Fruit fly (Drosophila melanogaster): Measurements from ENCODE around the gene Hsp70Bb.

DNA sequence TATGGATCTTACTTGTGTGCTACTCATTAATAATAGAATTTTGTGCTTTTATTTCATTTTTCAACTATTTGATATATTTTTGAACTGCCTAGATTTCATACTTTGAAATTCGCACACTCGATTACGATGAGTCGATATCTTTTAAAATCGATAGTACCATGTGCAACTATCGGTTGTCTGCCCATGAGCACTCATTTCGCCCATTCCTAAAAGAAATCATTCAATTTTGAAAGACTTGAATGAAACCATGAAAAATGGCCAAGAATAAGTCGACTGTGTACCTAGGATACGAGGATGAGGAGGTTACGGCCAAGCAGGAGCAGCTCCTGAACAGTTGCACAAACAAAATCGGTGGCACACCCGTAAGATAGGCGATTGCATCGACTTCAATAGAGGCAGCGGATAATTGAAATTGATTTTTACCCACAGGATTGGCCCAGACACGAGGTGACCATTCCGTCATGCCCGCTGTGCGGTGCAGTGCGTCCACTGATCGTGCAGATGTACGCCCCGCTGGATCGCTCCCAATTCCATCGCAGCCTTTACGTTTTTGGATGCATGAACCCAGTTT, 49.1 kb upstream of the Hsp70Bb start, which contains the start of gene trus:
- TF ChIP-seq CG16779 (tag; optimal IDR thresholded peaks at IDR 0.05) = no peak
- TF ChIP-seq CG11762 (GFP tag; optimal IDR thresholded peaks at IDR 0.05; ENCODE audit: insufficient read depth) = no peak
- TF ChIP-seq esn (GFP tag; optimal IDR thresholded peaks at IDR 0.05) = peak; percentile 27
- TF ChIP-seq CG6163 (GFP tag; IDR thresholded peaks at IDR 0.05) = no peak
- TF ChIP-seq dac (GFP tag; optimal IDR thresholded peaks at IDR 0.05) = no peak
- no peak for TF ChIP-seq CG11294 (GFP tag; IDR thresholded peaks at IDR 0.05)
- no peak for TF ChIP-seq salr (GFP tag; optimal IDR thresholded peaks at IDR 0.05)
- TF ChIP-seq pdm3 (GFP tag; optimal IDR thresholded peaks at IDR 0.05) = no peak
- TF ChIP-seq Hr39 (GFP tag; optimal IDR thresholded peaks at IDR 0.05) = no peak
- no peak for TF ChIP-seq Blimp-1 (GFP tag; optimal IDR thresholded peaks at IDR 0.05)
- no peak for TF ChIP-seq lz (GFP tag; optimal IDR thresholded peaks at IDR 0.05)
